Worm (Caenorhabditis elegans) whole organism, early embryonic: ENCODE data around the gene rabr-4.

Source experiments
- B0310.2 ChIP-seq: sonication (generic microtip); optimal IDR thresholded peaks from 2 replicates; lab custom pipeline; 2016; ENCODE audit warnings: mild to moderate bottlenecking, missing genetic modification characterization, missing compliant biosample characterization
- F13C5.2 ChIP-seq: sonication (generic microtip); optimal IDR thresholded peaks from 2 replicates; lab custom pipeline; 2017; ENCODE audit warnings: mild to moderate bottlenecking, missing genetic modification characterization, inconsistent platforms, missing compliant biosample characterization
- aly-1 ChIP-seq: sonication (generic microtip); optimal IDR thresholded peaks from 2 replicates; lab custom pipeline; 2016; ENCODE audit warnings: missing genetic modification characterization, missing compliant biosample characterization
- ama-1 ChIP-seq: fragments of 150-350 bp; optimal IDR thresholded peaks from 2 replicates; lab custom pipeline; 2014
- ceh-13 ChIP-seq: fragments of 200-800 bp; sonication (Bioruptor generic); optimal IDR thresholded peaks from 2 replicates; lab custom pipeline; 2018; ENCODE audit warnings: mild to moderate bottlenecking, missing genetic modification characterization, missing compliant biosample characterization
- ceh-36 ChIP-seq: sonication (generic microtip); optimal IDR thresholded peaks from 2 replicates; lab custom pipeline; 2016; ENCODE audit warnings: missing genetic modification characterization, inconsistent platforms, missing compliant biosample characterization
- ets-7 ChIP-seq: sonication (generic microtip); optimal IDR thresholded peaks from 2 replicates; lab custom pipeline; 2016; ENCODE audit warnings: missing genotype, missing genetic modification characterization, missing compliant biosample characterization
- flt-1 ChIP-seq: fragments of 200-800 bp; sonication (Bioruptor generic); IDR thresholded peaks from 2 replicates; pipeline ENCODE4 v1.3.6; 2022; ENCODE audit warnings: missing genetic modification characterization, missing compliant biosample characterization
- hmbx-1 ChIP-seq: sonication (generic microtip); optimal IDR thresholded peaks from 2 replicates; lab custom pipeline; 2016; ENCODE audit warnings: mild to moderate bottlenecking, missing genetic modification characterization, missing compliant biosample characterization
- hmg-4 ChIP-seq: fragments of 200-800 bp; sonication (Bioruptor generic); optimal IDR thresholded peaks from 2 replicates; lab custom pipeline; 2018; ENCODE audit warnings: mild to moderate bottlenecking, missing genetic modification characterization, missing compliant biosample characterization
- hnd-1 ChIP-seq: sonication (generic microtip); optimal IDR thresholded peaks from 2 replicates; lab custom pipeline; 2016; ENCODE audit warnings: missing genetic modification characterization, missing compliant biosample characterization
- pes-1 ChIP-seq: fragments of 200-800 bp; sonication (Bioruptor generic); IDR thresholded peaks from 2 replicates; pipeline ENCODE4 v1.3.6; 2022; ENCODE audit warnings: missing genetic modification reagents, missing genetic modification characterization, missing compliant biosample characterization
- scrt-1 ChIP-seq: fragments of 200-800 bp; sonication (Bioruptor generic); IDR thresholded peaks from 2 replicates; pipeline ENCODE4 v1.3.6; 2022; ENCODE audit warnings: missing genetic modification characterization, missing compliant biosample characterization
- sea-1 ChIP-seq: fragments of 200-800 bp; sonication (Bioruptor generic); conservative IDR thresholded peaks from 2 replicates; pipeline ENCODE4 v1.3.6; 2022; ENCODE audit warnings: missing genetic modification characterization, missing compliant biosample characterization
- tbx-11 ChIP-seq: fragments of 200-800 bp; sonication (Bioruptor generic); IDR thresholded peaks from 2 replicates; pipeline ENCODE4 v1.3.6; 2022; ENCODE audit warnings: missing genetic modification characterization, missing compliant biosample characterization
- tbx-37 ChIP-seq: fragments of 200-800 bp; sonication (Bioruptor generic); conservative IDR thresholded peaks from 2 replicates; pipeline ENCODE4 v1.3.6; 2022; ENCODE audit warnings: missing genetic modification reagents, missing genetic modification characterization, missing compliant biosample characterization
- tra-4 ChIP-seq: sonication (generic microtip); optimal IDR thresholded peaks from 2 replicates; lab custom pipeline; 2017; ENCODE audit warnings: missing genetic modification characterization, missing compliant biosample characterization

Gene rabr-4

DNA sequence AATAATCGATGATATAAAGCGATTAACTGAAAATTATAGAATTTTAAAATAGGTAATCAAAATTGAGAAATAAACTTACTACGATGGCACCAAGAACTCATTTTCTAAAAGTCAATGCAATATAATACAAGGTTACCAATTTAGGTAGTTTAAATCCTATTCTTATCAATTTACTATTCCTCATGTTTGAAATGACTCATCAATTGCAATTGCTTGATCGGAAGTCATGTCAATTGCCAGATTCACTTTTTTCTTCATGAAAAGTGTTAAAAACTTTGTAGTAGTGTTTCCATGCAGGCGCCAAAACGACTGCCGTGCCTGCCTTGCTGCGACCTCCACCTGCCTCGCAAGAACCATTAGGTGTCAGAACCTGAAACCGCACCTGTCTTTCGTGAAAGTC lies 31.8 kb downstream of the rabr-4 start, which contains the start of gene F11A5.13:
Gene F11A5.13 (minus strand): TSS at position 101 of the 400 bp plus-strand sequence.
- no peak for TF ChIP-seq ama-1 (lab: Kevin White, UChicago)
- no peak for TF ChIP-seq hmg-4
- TF ChIP-seq sea-1 (GFP tag; lab: Robert Waterston, UW), result no peak
- TF ChIP-seq ceh-13 (GFP tag; lab: Kevin White, UChicago), result no peak
- no peak for TF ChIP-seq flt-1 (GFP tag; lab: Robert Waterston, UW)
- no peak for TF ChIP-seq tbx-37
- no peak for TF ChIP-seq scrt-1 (GFP tag; lab: Robert Waterston, UW)
- no peak for TF ChIP-seq tra-4 (tag; lab: Kevin White, UChicago)
- TF ChIP-seq ets-7 (tag; lab: Kevin White, UChicago), result no peak
- no peak for TF ChIP-seq tbx-11 (GFP tag; lab: Robert Waterston, UW)
- TF ChIP-seq F13C5.2, result no peak
- no peak for TF ChIP-seq B0310.2
- TF ChIP-seq hmbx-1 (tag; lab: Kevin White, UChicago), result no peak
- TF ChIP-seq hnd-1, result no peak
- no peak for TF ChIP-seq ceh-36
- TF ChIP-seq pes-1 (GFP tag; lab: Robert Waterston, UW), result no peak
- no peak for TF ChIP-seq aly-1 (tag; lab: Kevin White, UChicago)

DNA sequence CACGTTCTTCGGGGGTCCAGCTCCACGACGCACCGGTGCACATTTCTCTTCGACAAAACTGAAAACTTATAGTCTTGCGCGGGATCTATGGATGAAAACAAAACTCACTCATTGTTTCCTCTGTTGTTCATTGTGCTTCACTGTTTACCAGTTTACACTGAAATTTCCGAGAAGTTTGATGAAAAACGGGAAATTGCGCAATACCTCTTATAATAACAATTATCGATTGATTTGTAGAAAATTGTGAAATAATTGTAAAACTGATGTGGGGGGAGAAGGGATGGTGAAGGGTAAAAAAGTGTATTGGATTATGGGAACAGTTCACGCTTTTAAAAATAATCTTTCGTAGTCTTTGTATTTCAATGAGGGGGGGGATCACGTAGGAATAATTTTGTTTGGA lies 34.7 kb downstream of the rabr-4 start:
- no peak for TF ChIP-seq hmg-4
- TF ChIP-seq hmbx-1 (tag; lab: Kevin White, UChicago), result no peak
- no peak for TF ChIP-seq ama-1 (lab: Kevin White, UChicago)
- no peak for TF ChIP-seq tra-4 (tag; lab: Kevin White, UChicago)
- no peak for TF ChIP-seq ceh-36
- no peak for TF ChIP-seq pes-1 (GFP tag; lab: Robert Waterston, UW)
- no peak for TF ChIP-seq ets-7 (tag; lab: Kevin White, UChicago)
- no peak for TF ChIP-seq aly-1 (tag; lab: Kevin White, UChicago)
- TF ChIP-seq F13C5.2, result no peak
- TF ChIP-seq hnd-1, result no peak
- TF ChIP-seq flt-1 (GFP tag; lab: Robert Waterston, UW), result no peak
- TF ChIP-seq ceh-13 (GFP tag; lab: Kevin White, UChicago), result no peak

DNA sequence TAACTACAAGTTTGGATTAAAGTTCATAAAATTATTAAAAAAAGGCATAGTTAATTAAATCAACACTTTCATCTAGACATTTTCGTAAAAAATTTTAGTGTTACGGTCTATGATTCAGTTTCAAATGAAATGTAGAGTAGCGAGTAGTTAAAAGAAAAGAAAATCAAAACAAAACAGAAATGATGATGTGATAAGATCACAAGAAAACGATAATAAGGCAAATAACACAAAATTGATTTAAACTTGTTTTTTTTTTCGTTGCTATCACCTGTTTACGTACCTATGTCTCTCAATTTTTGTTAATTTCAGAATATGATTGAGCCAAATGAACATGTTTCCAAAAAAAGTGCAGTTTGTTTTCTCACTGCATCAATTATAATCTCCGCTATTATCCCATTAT lies 35.2 kb downstream of the rabr-4 start, which contains the start of the genes F21H7.2 and F21H7.12:
Gene F21H7.2 (minus strand): TSS at position 101 of the 400 bp plus-strand sequence.
Gene F21H7.12 (plus strand): TSS at position 270 of the 400 bp plus-strand sequence.
- no peak for TF ChIP-seq hmg-4
- TF ChIP-seq F13C5.2, result no peak
- no peak for TF ChIP-seq ceh-13 (GFP tag; lab: Kevin White, UChicago)
- TF ChIP-seq hmbx-1 (tag; lab: Kevin White, UChicago), result no peak
- TF ChIP-seq ceh-36, result no peak
- no peak for TF ChIP-seq hnd-1
- no peak for TF ChIP-seq tbx-37
- TF ChIP-seq sea-1 (GFP tag; lab: Robert Waterston, UW), result no peak

DNA sequence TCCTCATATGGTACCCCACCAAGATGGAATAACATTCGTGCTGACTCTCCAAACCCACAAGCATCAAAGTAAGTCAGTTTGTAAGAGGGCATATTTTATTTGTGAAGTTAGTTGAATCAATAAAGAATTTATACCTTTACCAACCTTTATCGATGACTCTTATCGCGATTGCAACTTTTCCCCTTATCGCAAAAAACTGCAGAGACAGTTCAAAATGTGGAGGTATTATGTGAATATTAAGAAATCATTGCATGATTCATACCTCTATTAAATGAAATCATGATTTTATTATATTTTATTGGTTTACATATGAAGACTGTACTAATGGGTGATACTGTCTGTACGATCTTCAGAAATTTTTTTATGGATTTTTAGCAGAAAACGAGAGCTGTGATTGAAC lies 37.4 kb downstream of the rabr-4 start, which contains the start of gene gst-22:
Gene gst-22 (minus strand): TSS at position 103 of the 400 bp plus-strand sequence.
- TF ChIP-seq aly-1 (tag; lab: Kevin White, UChicago) (no peak), scrt-1 (GFP tag; lab: Robert Waterston, UW) (no peak), pes-1 (GFP tag; lab: Robert Waterston, UW) (no peak), ceh-36 (no peak), B0310.2 (no peak), ets-7 (tag; lab: Kevin White, UChicago) (no peak), sea-1 (GFP tag; lab: Robert Waterston, UW) (no peak), ceh-13 (GFP tag; lab: Kevin White, UChicago) (no peak), flt-1 (GFP tag; lab: Robert Waterston, UW) (no peak), tbx-11 (GFP tag; lab: Robert Waterston, UW) (no peak), hmg-4 (no peak), tbx-37 (no peak), hmbx-1 (tag; lab: Kevin White, UChicago) (no peak), tra-4 (tag; lab: Kevin White, UChicago) (no peak), F13C5.2 (no peak), hnd-1 (no peak), ama-1 (lab: Kevin White, UChicago) (no peak)

DNA sequence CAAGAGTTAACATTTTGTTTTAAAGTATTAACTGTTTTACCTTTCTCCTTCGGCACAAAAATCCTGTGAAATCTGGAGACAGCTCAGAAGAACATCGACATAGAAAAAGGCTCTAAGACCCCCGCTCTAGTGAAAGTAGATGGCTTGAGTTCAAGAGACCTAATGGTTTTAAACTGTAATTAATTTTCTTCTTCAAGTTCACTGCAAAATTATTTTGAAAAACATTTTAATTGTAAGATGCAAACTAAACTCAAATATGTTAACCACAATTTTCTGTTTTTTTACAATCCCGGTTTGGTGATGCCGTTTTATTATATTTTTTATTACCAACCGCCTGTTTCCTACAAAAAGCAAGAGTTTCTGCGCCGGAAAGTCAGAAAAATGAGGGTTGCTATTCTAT lies 38.9 kb downstream of the rabr-4 start, which contains the start of gene clec-233:
Gene clec-233 (plus strand): TSS at position 301 of the 400 bp plus-strand sequence.
- TF ChIP-seq tbx-11 (GFP tag; lab: Robert Waterston, UW) (no peak), aly-1 (tag; lab: Kevin White, UChicago) (no peak), B0310.2 (no peak), tbx-37 (no peak), ceh-36 (no peak), tra-4 (tag; lab: Kevin White, UChicago) (no peak), flt-1 (GFP tag; lab: Robert Waterston, UW) (no peak), hnd-1 (no peak), ets-7 (tag; lab: Kevin White, UChicago) (no peak)

DNA sequence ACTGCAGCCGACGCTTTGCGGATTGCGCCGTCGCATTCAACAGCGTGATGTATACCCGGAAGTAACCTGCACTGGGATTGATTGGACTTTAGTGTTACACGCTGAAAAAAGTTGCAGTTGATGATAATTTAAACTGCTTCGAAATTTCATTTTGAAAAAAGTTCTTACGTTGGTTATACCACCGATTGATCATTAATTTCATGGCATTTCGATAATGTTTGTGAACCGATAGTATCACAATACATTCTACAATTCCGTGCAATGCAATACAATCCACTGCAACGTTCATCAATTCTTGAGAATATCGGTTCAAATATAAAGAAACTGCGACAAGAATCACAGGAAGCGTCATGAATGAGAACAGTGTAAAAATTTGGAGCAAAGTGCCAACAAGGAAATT lies 40.4 kb downstream of the rabr-4 start, which contains the start of gene F21H7.3:
Gene F21H7.3 (minus strand): TSS at position 101 of the 400 bp plus-strand sequence.
- TF ChIP-seq hmbx-1 (tag; lab: Kevin White, UChicago), result no peak
- TF ChIP-seq aly-1 (tag; lab: Kevin White, UChicago), result no peak
- no peak for TF ChIP-seq flt-1 (GFP tag; lab: Robert Waterston, UW)

DNA sequence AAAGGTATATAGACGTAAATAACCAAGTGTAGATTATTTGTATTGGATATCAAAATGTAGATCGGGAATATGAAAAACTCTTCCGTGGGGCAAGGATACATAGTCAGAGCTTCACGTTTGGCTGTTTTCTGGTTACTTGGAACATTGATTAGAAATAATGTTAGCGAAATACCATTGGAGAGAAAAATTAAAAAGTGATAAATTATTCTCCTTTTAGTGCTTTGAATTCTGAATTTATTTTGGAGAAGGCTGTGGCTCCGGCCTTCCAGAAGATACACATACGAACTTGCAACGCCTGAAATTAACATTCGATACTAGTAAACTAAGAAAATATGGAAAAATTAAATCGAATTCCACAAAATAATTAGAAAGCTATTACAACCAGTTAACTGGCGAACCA lies 40.9 kb downstream of the rabr-4 start, which contains the start of gene srh-98:
Gene srh-98 (minus strand): TSS at position 101 of the 400 bp plus-strand sequence.
- TF ChIP-seq flt-1 (GFP tag; lab: Robert Waterston, UW), result no peak
- no peak for TF ChIP-seq hnd-1
- TF ChIP-seq F13C5.2, result no peak
- no peak for TF ChIP-seq sea-1 (GFP tag; lab: Robert Waterston, UW)
- TF ChIP-seq tra-4 (tag; lab: Kevin White, UChicago), result no peak
- TF ChIP-seq scrt-1 (GFP tag; lab: Robert Waterston, UW), result no peak

DNA sequence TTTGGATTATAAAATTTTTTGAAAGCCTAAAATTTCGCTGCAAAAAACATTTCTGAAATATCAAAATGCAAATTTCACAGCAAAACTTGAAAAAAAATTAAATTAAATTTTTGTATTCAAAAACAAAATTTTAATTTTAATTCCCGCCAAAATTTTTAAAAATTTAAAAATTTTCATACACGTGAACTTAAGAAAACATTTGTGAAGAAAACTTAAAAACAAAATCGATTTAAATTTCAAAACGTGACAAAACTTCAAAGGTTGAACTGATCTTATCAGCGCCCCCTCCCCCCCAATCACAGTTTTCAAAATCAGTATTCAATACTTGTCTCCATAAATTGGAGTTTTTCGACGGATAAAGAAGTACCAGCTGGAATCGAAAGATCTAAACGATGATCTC lies 42.5 kb downstream of the rabr-4 start, which contains the start of gene F21H7.5:
Gene F21H7.5 (plus strand): TSS at position 301 of the 400 bp plus-strand sequence.
- no peak for TF ChIP-seq hmbx-1 (tag; lab: Kevin White, UChicago)
- TF ChIP-seq sea-1 (GFP tag; lab: Robert Waterston, UW), result no peak
- TF ChIP-seq B0310.2, result no peak
- TF ChIP-seq scrt-1 (GFP tag; lab: Robert Waterston, UW), result no peak
- no peak for TF ChIP-seq ama-1 (lab: Kevin White, UChicago)
- TF ChIP-seq aly-1 (tag; lab: Kevin White, UChicago), result no peak
- no peak for TF ChIP-seq tbx-11 (GFP tag; lab: Robert Waterston, UW)
- no peak for TF ChIP-seq tbx-37
- no peak for TF ChIP-seq ceh-13 (GFP tag; lab: Kevin White, UChicago)
- no peak for TF ChIP-seq ets-7 (tag; lab: Kevin White, UChicago)
- no peak for TF ChIP-seq flt-1 (GFP tag; lab: Robert Waterston, UW)
- TF ChIP-seq ceh-36, result no peak
- TF ChIP-seq hmg-4, result no peak
- TF ChIP-seq pes-1 (GFP tag; lab: Robert Waterston, UW), result no peak
- no peak for TF ChIP-seq tra-4 (tag; lab: Kevin White, UChicago)
- no peak for TF ChIP-seq hnd-1
- TF ChIP-seq F13C5.2, result no peak
